Fruit fly (Drosophila melanogaster): Measurements from ENCODE around the gene CG32266.
A peak's percentile ranks its signal among the peaks of the same experiment; 100 is the strongest.

Gene CG32266

dm6 chr3L:3826541-3826940 is 35.9 kb downstream of the CG32266 start (continued):
- no peak for TF ChIP-seq Myb (GFP tag; optimal IDR thresholded peaks at IDR 0.05)
- peak; percentile 69 for TF ChIP-seq CG14667 (GFP tag; IDR thresholded peaks at IDR 0.05)
- no peak for TF ChIP-seq vfl (GFP tag; optimal IDR thresholded peaks at IDR 0.05)
- no peak for TF ChIP-seq Kr (GFP tag; optimal IDR thresholded peaks at IDR 0.05)
- TF ChIP-seq sisA (GFP tag; IDR thresholded peaks at IDR 0.05) = peak; percentile 68
- peak; percentile 23 for TF ChIP-seq bab2 (GFP tag; optimal IDR thresholded peaks at IDR 0.05)
- peak; percentile 80 for TF ChIP-seq ap (GFP tag; IDR thresholded peaks at IDR 0.05)
- peak; percentile 18 for TF ChIP-seq cato (GFP tag; optimal IDR thresholded peaks at IDR 0.05; ENCODE audit: borderline replicate concordance)
- TF ChIP-seq CG8388 (GFP tag; optimal IDR thresholded peaks at IDR 0.05) = peak; percentile 83
- TF ChIP-seq E2f2 (GFP tag; IDR thresholded peaks at IDR 0.05) = peak; percentile 65; the same call in 1 of the 2 replicates
- no peak for TF ChIP-seq en (GFP tag; optimal IDR thresholded peaks at IDR 0.05)
- TF ChIP-seq CG11723 (GFP tag; optimal IDR thresholded peaks at IDR 0.05) = no peak
- TF ChIP-seq da (GFP tag; optimal IDR thresholded peaks at IDR 0.05) = no peak
- peak; percentile 80 for TF ChIP-seq CG32767 (GFP tag; IDR thresholded peaks at IDR 0.05)
- TF ChIP-seq dpn (GFP tag; optimal IDR thresholded peaks at IDR 0.05) = peak in 1 of 2 experiments; percentile 62
- no peak for TF ChIP-seq oc (tag; optimal IDR thresholded peaks at IDR 0.05)
- TF ChIP-seq CG5180 (GFP tag; optimal IDR thresholded peaks at IDR 0.05) = peak; percentile 54
- TF ChIP-seq bowl (GFP tag; IDR thresholded peaks at IDR 0.05) = peak; percentile 68; the same call in 1 of the 2 replicates
- TF ChIP-seq CG17328 (GFP tag; IDR thresholded peaks at IDR 0.05) = peak; percentile 73
- TF ChIP-seq kay (GFP tag; optimal IDR thresholded peaks at IDR 0.05) = peak; percentile 26
- peak; percentile 66 for TF ChIP-seq seq (GFP tag; IDR thresholded peaks at IDR 0.05)
- TF ChIP-seq ac (GFP tag; optimal IDR thresholded peaks at IDR 0.05) = no peak
- TF ChIP-seq Bdp1 (GFP tag; optimal IDR thresholded peaks at IDR 0.05) = no peak
- peak; percentile 15 for TF ChIP-seq Hsf (GFP tag; optimal IDR thresholded peaks at IDR 0.05)
- peak; percentile 14 for TF ChIP-seq Mad (GFP tag; optimal IDR thresholded peaks at IDR 0.05)
- TF ChIP-seq CG9215 (GFP tag; IDR thresholded peaks at IDR 0.05) = peak; percentile 60
- TF ChIP-seq h (optimal IDR thresholded peaks at IDR 0.05) = no peak
- peak; percentile 84 for TF ChIP-seq CG12299 (tag; optimal IDR thresholded peaks at IDR 0.05)
- no peak for TF ChIP-seq dati (GFP tag; IDR thresholded peaks at IDR 0.05)
- peak; percentile 82 for TF ChIP-seq Oli (tag; optimal IDR thresholded peaks at IDR 0.05)
- no peak for TF ChIP-seq br (optimal IDR thresholded peaks at IDR 0.05)
- peak; percentile 93 for TF ChIP-seq slbo (GFP tag; IDR thresholded peaks at IDR 0.05)
- no peak for TF ChIP-seq D (optimal IDR thresholded peaks at IDR 0.05)
- peak; percentile 76 for TF ChIP-seq D (GFP tag; optimal IDR thresholded peaks at IDR 0.05)
- peak; percentile 55 for TF ChIP-seq CG12942 (GFP tag; optimal IDR thresholded peaks at IDR 0.05)
- peak; percentile 59 for TF ChIP-seq Ravus (GFP tag; IDR thresholded peaks at IDR 0.05)
- peak in 1 of 2 experiments; percentile 85 for TF ChIP-seq bsh (GFP tag; optimal IDR thresholded peaks at IDR 0.05)
- TF ChIP-seq MBD-R2 (GFP tag; IDR thresholded peaks at IDR 0.05) = peak; percentile 55; the same call in 1 of the 2 replicates
- no peak for TF ChIP-seq aop (GFP tag; IDR thresholded peaks at IDR 0.05)
- TF ChIP-seq CG4360 (GFP tag; IDR thresholded peaks at IDR 0.05) = no peak
- peak; percentile 69 for TF ChIP-seq CG1602 (GFP tag; optimal IDR thresholded peaks at IDR 0.05)
- TF ChIP-seq bigmax (GFP tag; optimal IDR thresholded peaks at IDR 0.05) = no peak
- TF ChIP-seq org-1 (GFP tag; optimal IDR thresholded peaks at IDR 0.05) = peak; percentile 75
- TF ChIP-seq az2 (GFP tag; optimal IDR thresholded peaks at IDR 0.05) = peak; percentile 71
- TF ChIP-seq eyg (GFP tag; optimal IDR thresholded peaks at IDR 0.05) = no peak
- TF ChIP-seq hb (GFP tag; IDR thresholded peaks at IDR 0.05; ENCODE audit: partially characterized antibody) = no peak
- peak; percentile 94 for TF ChIP-seq Fer1 (GFP tag; optimal IDR thresholded peaks at IDR 0.05)
- TF ChIP-seq stwl (tag; optimal IDR thresholded peaks at IDR 0.05) = no peak
- peak; percentile 78 for TF ChIP-seq Xbp1 (GFP tag; optimal IDR thresholded peaks at IDR 0.05)
- TF ChIP-seq Optix (GFP tag; IDR thresholded peaks at IDR 0.05) = peak; percentile 50; the same call in 1 of the 3 replicates
- peak; percentile 88 for TF ChIP-seq CoRest (tag; optimal IDR thresholded peaks at IDR 0.05)
- peak; percentile 70 for TF ChIP-seq Aef1 (GFP tag; IDR thresholded peaks at IDR 0.05)
- TF ChIP-seq CG2712 (tag; optimal IDR thresholded peaks at IDR 0.05) = peak; percentile 88

All from whole organism, embryonic.